Worm (Caenorhabditis elegans): ENCODE data around the gene cyb-2.1.

DNA sequence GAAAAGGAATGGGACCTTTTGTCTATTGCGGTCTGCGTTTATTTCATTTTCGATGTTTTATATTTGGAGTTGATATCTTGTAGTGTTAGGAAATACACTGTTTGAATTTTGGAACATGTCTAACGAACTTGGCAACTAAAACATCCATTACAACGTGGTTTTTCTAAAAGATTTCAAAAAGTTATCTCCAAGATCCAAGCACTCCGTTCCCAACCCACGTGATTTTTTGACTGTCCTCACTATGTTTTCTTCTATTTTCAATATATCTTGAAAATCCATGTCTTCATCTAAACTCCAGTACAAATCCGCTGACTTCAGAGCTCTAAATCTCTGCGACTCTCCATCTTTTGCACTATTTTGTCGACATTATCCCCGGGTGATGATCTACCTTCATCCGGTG is 15.8 kb downstream of the cyb-2.1 start, which contains the start of gene F13H10.9:
- TF ChIP-seq ama-1 (optimal IDR thresholded peaks at IDR 0.05) (no peak), tbx-11 (GFP tag; IDR thresholded peaks at IDR 0.05) (no peak), tbx-37 (GFP tag; conservative IDR thresholded peaks at IDR 0.05) (no peak), ceh-13 (GFP tag; optimal IDR thresholded peaks at IDR 0.05) (no peak)

Data from whole organism, early embryonic.